Worm (Caenorhabditis elegans) whole organism, L4 larva: ENCODE data around the gene bpl-1.

Source experiments
- ceh-82 ChIP-seq: sonication (generic microtip); optimal IDR thresholded peaks from 2 replicates; lab custom pipeline; 2017; ENCODE audit warnings: missing biosample characterization, missing genetic modification characterization
- nhr-237 ChIP-seq: sonication (generic microtip); optimal IDR thresholded peaks from 2 replicates; lab custom pipeline; 2017; ENCODE audit warnings: missing biosample characterization, missing genetic modification characterization
- nhr-28 ChIP-seq: fragments of 150-350 bp; optimal IDR thresholded peaks from 2 replicates; lab custom pipeline; 2014; ENCODE audit warnings: missing biosample characterization, missing genetic modification characterization
- nhr-77 ChIP-seq: fragments of 150-350 bp; optimal IDR thresholded peaks from 2 replicates; lab custom pipeline; 2014; ENCODE audit warnings: missing biosample characterization, missing genetic modification characterization
- unc-62 ChIP-seq, 3 experiments: fragments of 150-350 bp in 1 of 3; sonication (generic microtip); optimal IDR thresholded peaks in 2 of 3; peaks in 1 of 3; 1 replicate in 1 of 3; 2 replicates in 2 of 3; lab custom pipeline; 2014 to 2017; ENCODE audit warnings: missing biosample characterization in 3 of 3, missing genetic modification characterization in 3 of 3, missing genetic modification reagents in 3 of 3, missing genotype in 1 of 3
- zfp-3 ChIP-seq: fragments of 200-800 bp; sonication (Bioruptor generic); conservative IDR thresholded peaks from 2 replicates; pipeline ENCODE4 v1.3.6; 2022; ENCODE audit warnings: missing genetic modification reagents, missing genetic modification characterization, missing compliant biosample characterization

DNA sequence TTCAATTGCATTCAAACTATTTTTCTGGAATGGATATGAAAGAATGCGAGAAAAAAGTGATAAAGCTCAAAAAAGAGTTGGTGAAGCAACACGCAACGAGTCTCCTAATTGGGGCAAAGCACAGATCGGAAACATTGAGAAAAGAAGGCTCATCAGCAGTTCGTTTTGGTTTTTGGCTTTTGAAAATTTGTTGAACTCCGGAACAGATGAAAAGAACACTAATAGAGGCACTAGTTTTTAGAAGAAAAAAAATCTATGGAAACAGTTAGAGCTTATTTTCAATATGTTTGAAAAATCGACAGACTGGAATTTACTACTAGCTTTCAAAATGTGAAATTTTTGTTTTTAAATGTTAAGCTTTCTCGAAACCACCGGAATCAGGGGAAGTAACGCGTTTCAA, 37.9 kb downstream of the bpl-1 start:
- TF ChIP-seq ceh-82 (tag; lab: Kevin White, UChicago) = no peak
- TF ChIP-seq nhr-28 (tag; lab: Kevin White, UChicago) = no peak
- no peak for TF ChIP-seq zfp-3 (GFP tag; lab: Robert Waterston, UW)
- TF ChIP-seq nhr-237 (tag; lab: Kevin White, UChicago) = no peak
- no peak for TF ChIP-seq unc-62 (GFP tag; optimal IDR thresholded peaks at IDR 0.05 in 1 of 2; lab: Kevin White, UChicago)
- no peak for TF ChIP-seq unc-62 (tag; optimal IDR thresholded peaks at IDR 0.05; lab: Kevin White, UChicago)
- no peak for TF ChIP-seq nhr-77 (tag; lab: Kevin White, UChicago)
